Worm (Caenorhabditis elegans) whole organism, young adult: ENCODE measurements around the gene col-3.

Experiments
- B0035.1 ChIP-seq: sonication (generic microtip); optimal IDR thresholded peaks from 2 replicates; lab custom pipeline; 2016; ENCODE audit warnings: missing genetic modification characterization, mild to moderate bottlenecking, missing compliant biosample characterization, missing genotype, missing genetic modification reagents
- F10E7.11 ChIP-seq: sonication (generic microtip); optimal IDR thresholded peaks from 2 replicates; lab custom pipeline; 2017; ENCODE audit warnings: mild to moderate bottlenecking, missing genetic modification characterization, moderate library complexity, missing compliant biosample characterization
- F33H1.4 ChIP-seq: fragments of 200-800 bp; sonication (Bioruptor generic); IDR thresholded peaks from 2 replicates; pipeline ENCODE4 v1.3.6; 2022; ENCODE audit warnings: missing genetic modification reagents, missing genetic modification characterization, missing compliant biosample characterization
- F37B4.10 ChIP-seq: fragments of 200-800 bp; sonication (Bioruptor generic); IDR thresholded peaks from 2 replicates; pipeline ENCODE4 v1.3.6; 2022; ENCODE audit warnings: missing genetic modification characterization, missing compliant biosample characterization
- F55B11.4 ChIP-seq: sonication (generic microtip); optimal IDR thresholded peaks from 2 replicates; lab custom pipeline; 2016; ENCODE audit warnings: missing compliant biosample characterization, missing genetic modification characterization, borderline replicate concordance; ENCODE audit not compliant: insufficient read depth
- ama-1 ChIP-seq, 3 experiments: fragments of 150-350 bp in 1 of 3; sonication (generic microtip) in 2 of 3; optimal IDR thresholded peaks; 2 replicates each; lab custom pipeline; 2014 to 2018; ENCODE audit warnings: missing biosample characterization in 2 of 3, missing genetic modification characterization in 2 of 3, missing genetic modification reagents in 2 of 3
- aptf-3 ChIP-seq: fragments of 200-800 bp; sonication (Bioruptor generic); IDR thresholded peaks from 2 replicates; pipeline ENCODE4 v1.3.6; 2022; ENCODE audit warnings: missing genetic modification characterization, missing compliant biosample characterization
- ceh-79 ChIP-seq: sonication (generic microtip); optimal IDR thresholded peaks from 2 replicates; lab custom pipeline; 2017; ENCODE audit warnings: mild to moderate bottlenecking, missing genetic modification characterization, missing compliant biosample characterization
- egrh-3 ChIP-seq: fragments of 200-800 bp; sonication (Bioruptor generic); IDR thresholded peaks from 2 replicates; pipeline ENCODE4 v1.3.6; 2022; ENCODE audit warnings: missing genetic modification reagents, missing genetic modification characterization, missing compliant biosample characterization
- lin-35 ChIP-seq, 3 experiments: fragments of 150-350 bp in 2 of 3; sonication (generic microtip) in 1 of 3; optimal IDR thresholded peaks; 2 replicates each; lab custom pipeline; 2014 to 2018; ENCODE audit warnings: missing biosample characterization in 3 of 3, missing genetic modification characterization in 3 of 3, missing genetic modification reagents in 3 of 3
- snpc-4 ChIP-seq, 5 experiments: fragments of 150-350 bp in 1 of 5; sonication (generic microtip) in 4 of 5; optimal IDR thresholded peaks; 2 replicates each; lab custom pipeline; 2014 to 2018; ENCODE audit warnings: missing genetic modification characterization in 5 of 5, missing biosample characterization in 3 of 5, antibody characterized with exemption in 2 of 5, mild to moderate bottlenecking in 2 of 5, missing compliant biosample characterization in 2 of 5, missing genotype in 2 of 5, moderate library complexity in 2 of 5, missing genetic modification reagents in 1 of 5
- unc-130 ChIP-seq: sonication (generic microtip); optimal IDR thresholded peaks from 2 replicates; lab custom pipeline; 2016; ENCODE audit warnings: missing genetic modification reagents, missing genetic modification characterization, missing compliant biosample characterization

- TF ChIP-seq ceh-79 (tag; lab: Kevin White, UChicago) (no peak), B0035.1 (tag; lab: Kevin White, UChicago) (no peak), egrh-3 (GFP tag; lab: Robert Waterston, UW) (no peak), snpc-4 (GFP tag; optimal IDR thresholded peaks at IDR 0.05; lab: Kevin White, UChicago) (no peak), snpc-4 (tag; optimal IDR thresholded peaks at IDR 0.05; lab: Kevin White, UChicago) (no peak), unc-130 (GFP tag; lab: Kevin White, UChicago) (no peak), ama-1 (optimal IDR thresholded peaks at IDR 0.05; lab: Kevin White, UChicago) (no peak), ama-1 (GFP tag; optimal IDR thresholded peaks at IDR 0.05; lab: Kevin White, UChicago) (no peak), F37B4.10 (GFP tag; lab: Robert Waterston, UW) (no peak), F55B11.4 (tag; lab: Kevin White, UChicago) (no peak), lin-35 (GFP tag; optimal IDR thresholded peaks at IDR 0.05; lab: Kevin White, UChicago) (no peak), F10E7.11 (no peak), F33H1.4 (GFP tag; lab: Robert Waterston, UW) (no peak), aptf-3 (no peak)
These were observed 26.3 kb upstream of the col-3 start, which contains the start of gene clec-182 for ce11 chrIV:8798255-8798654.
